Fruit fly (Drosophila melanogaster): ENCODE data around the gene CG6729.

CG6729 gene

DNA sequence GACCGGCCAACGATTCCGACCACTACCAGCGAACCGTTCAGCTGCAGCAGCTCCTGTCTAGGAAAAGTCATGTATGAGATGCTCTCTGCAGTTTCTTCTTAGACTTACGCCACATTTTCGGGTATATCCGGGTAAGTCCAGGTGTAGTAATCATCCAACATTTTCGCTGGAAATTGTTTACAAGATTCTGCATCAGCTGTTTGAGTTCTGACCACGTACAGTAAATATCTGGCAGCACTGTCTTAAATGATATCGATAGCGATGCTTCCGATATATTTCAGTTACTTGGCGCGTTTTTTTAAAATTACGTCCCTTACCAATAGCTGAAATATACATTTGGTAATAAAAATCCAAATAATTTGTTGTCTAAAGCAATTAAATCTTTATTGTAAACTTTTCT is at the start of gene CG6729:
TSS of gene CG6729 (minus strand) at position 222 of the 400 bp plus-strand sequence.
- TF ChIP-seq D1 (tag; optimal IDR thresholded peaks at IDR 0.05) (no peak), CG9948 (tag; optimal IDR thresholded peaks at IDR 0.05) (no peak)

DNA sequence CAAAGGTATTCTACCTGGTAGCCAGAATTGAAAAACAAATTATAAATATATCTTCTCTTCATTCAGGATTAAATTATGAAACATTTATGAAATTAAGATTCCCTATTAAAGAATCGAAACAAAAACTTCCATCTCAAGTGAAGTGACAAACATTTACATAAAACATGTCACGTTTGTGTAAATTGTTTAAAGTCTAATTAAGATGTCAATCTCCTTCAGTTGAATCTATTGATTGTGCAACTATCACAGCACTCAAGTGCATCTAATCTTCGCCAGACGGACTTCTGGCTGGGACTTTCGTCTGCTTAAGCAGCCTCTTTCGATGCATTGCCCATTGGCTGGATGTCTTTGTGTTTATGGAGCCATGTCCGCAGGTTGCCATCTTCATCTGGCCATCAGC is 48.3 kb upstream of the CG6729 start:
- TF ChIP-seq CG15710 (tag; optimal IDR thresholded peaks at IDR 0.05) (no peak), fd96Ca (GFP tag; IDR thresholded peaks at IDR 0.05) (no peak), CG14655 (GFP tag; optimal IDR thresholded peaks at IDR 0.05) (peak; percentile 53), CG9948 (tag; optimal IDR thresholded peaks at IDR 0.05) (peak; percentile 46), CG12605 (GFP tag; IDR thresholded peaks at IDR 0.05) (no peak), CG32121 (GFP tag; IDR thresholded peaks at IDR 0.05) (no peak)

dm6 chr2L:10791343-10791742 is 47.6 kb upstream of the CG6729 start:
- TF ChIP-seq CG8159 (tag; optimal IDR thresholded peaks at IDR 0.05) (peak; percentile 44), D1 (tag; optimal IDR thresholded peaks at IDR 0.05) (no peak), CG13204 (GFP tag; optimal IDR thresholded peaks at IDR 0.05) (no peak), CG10348 (GFP tag; IDR thresholded peaks at IDR 0.05) (no peak), CG34367 (tag; optimal IDR thresholded peaks at IDR 0.05) (peak; percentile 18), CG32121 (GFP tag; IDR thresholded peaks at IDR 0.05) (no peak), fd96Ca (GFP tag; IDR thresholded peaks at IDR 0.05) (peak; percentile 57; the same call in 1 of the 3 replicates), CG4496 (GFP tag; IDR thresholded peaks at IDR 0.05) (no peak; the same call in 2 of the 3 replicates), CG9948 (tag; optimal IDR thresholded peaks at IDR 0.05) (peak; percentile 58), EcR (GFP tag; optimal IDR thresholded peaks at IDR 0.05) (peak; percentile 11), Pif1A (GFP tag; optimal IDR thresholded peaks at IDR 0.05) (peak; percentile 71), CG15710 (tag; optimal IDR thresholded peaks at IDR 0.05) (peak; percentile 49), gl (tag; optimal IDR thresholded peaks at IDR 0.05) (peak; percentile 29), rn (GFP tag; IDR thresholded peaks at IDR 0.05) (no peak), Snoo (tag; optimal IDR thresholded peaks at IDR 0.05) (peak; percentile 76), CG14655 (GFP tag; optimal IDR thresholded peaks at IDR 0.05) (peak; percentile 66), CG17806 (tag; optimal IDR thresholded peaks at IDR 0.05) (peak; percentile 66), Pif1B (GFP tag; optimal IDR thresholded peaks at IDR 0.05) (peak; percentile 57), Ets98B (GFP tag; IDR thresholded peaks at IDR 0.05) (no peak), CG12605 (GFP tag; IDR thresholded peaks at IDR 0.05) (no peak; the same call in 1 of the 2 replicates), CG8301 (tag; optimal IDR thresholded peaks at IDR 0.05) (peak; percentile 38)

DNA sequence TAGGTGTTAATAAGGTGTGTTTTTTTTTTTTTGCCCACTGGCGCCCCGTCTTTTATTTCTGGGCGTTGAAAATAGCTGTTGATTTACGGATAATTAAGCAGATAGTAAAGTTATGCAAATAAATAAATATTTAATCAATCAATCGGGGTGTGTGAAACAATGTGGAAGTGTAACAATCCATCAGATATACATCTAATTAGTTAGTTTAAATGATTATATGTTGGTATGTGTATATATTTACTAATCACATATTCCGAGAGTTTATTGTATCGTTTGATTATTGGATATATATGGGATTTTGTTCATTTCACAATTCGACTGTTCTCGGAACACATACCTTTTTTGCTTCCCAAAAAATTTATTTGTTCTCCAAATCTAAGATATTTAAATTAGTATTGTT is 46.2 kb upstream of the CG6729 start, which contains the start of gene CG31870:
TSS of gene CG31870 (plus strand) at position 301 of the 400 bp plus-strand sequence.
- TF ChIP-seq CG34367 (tag; optimal IDR thresholded peaks at IDR 0.05) (no peak), EcR (GFP tag; optimal IDR thresholded peaks at IDR 0.05) (no peak), Pif1B (GFP tag; optimal IDR thresholded peaks at IDR 0.05) (no peak), CG32121 (GFP tag; IDR thresholded peaks at IDR 0.05) (no peak), rn (GFP tag; IDR thresholded peaks at IDR 0.05) (no peak), CG8301 (tag; optimal IDR thresholded peaks at IDR 0.05) (no peak), Snoo (tag; optimal IDR thresholded peaks at IDR 0.05) (no peak), CG4496 (GFP tag; IDR thresholded peaks at IDR 0.05) (no peak)

DNA sequence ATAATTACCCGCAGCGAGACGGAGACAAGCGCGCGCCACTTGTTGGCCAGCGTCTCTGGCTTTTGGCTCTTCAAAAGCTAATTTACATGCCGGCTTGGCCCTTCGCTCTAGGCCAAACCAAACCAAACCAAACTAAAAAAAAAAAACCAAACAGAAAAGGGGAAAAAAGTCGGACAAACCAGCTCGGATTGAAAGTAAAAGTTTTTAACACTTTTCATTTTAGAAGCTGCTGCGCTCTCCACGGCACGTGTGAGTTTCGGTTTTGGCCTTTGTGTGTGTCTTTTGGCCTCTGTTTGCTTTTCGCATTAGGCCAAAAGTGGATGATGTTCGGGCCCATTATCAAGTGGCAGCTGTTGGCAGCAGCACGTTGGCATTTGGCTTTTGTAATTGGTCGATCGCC is 37.5 kb upstream of the CG6729 start:
- no peak for TF ChIP-seq Pif1B (GFP tag; optimal IDR thresholded peaks at IDR 0.05)
- no peak for TF ChIP-seq Pif1A (GFP tag; optimal IDR thresholded peaks at IDR 0.05)
- no peak for TF ChIP-seq CG32121 (GFP tag; IDR thresholded peaks at IDR 0.05)
- no peak for TF ChIP-seq CG10348 (GFP tag; IDR thresholded peaks at IDR 0.05)
- no peak for TF ChIP-seq CG4496 (GFP tag; IDR thresholded peaks at IDR 0.05)
- TF ChIP-seq Snoo (tag; optimal IDR thresholded peaks at IDR 0.05) = no peak
- TF ChIP-seq Ets98B (GFP tag; IDR thresholded peaks at IDR 0.05) = no peak
- TF ChIP-seq CG12605 (GFP tag; IDR thresholded peaks at IDR 0.05) = no peak
- no peak for TF ChIP-seq CG8301 (tag; optimal IDR thresholded peaks at IDR 0.05)
- TF ChIP-seq gl (tag; optimal IDR thresholded peaks at IDR 0.05) = no peak

- TF ChIP-seq CG4496 (GFP tag; IDR thresholded peaks at IDR 0.05) = peak; percentile 33; the same call in 1 of the 3 replicates
- TF ChIP-seq Pif1B (GFP tag; optimal IDR thresholded peaks at IDR 0.05) = no peak
- no peak for TF ChIP-seq CG8159 (tag; optimal IDR thresholded peaks at IDR 0.05)
- no peak for TF ChIP-seq EcR (GFP tag; optimal IDR thresholded peaks at IDR 0.05)
- TF ChIP-seq CG12605 (GFP tag; IDR thresholded peaks at IDR 0.05) = peak; percentile 42; the same call in 1 of the 2 replicates
- TF ChIP-seq CG14655 (GFP tag; optimal IDR thresholded peaks at IDR 0.05) = no peak
- TF ChIP-seq CG10348 (GFP tag; IDR thresholded peaks at IDR 0.05) = no peak
- TF ChIP-seq CG34367 (tag; optimal IDR thresholded peaks at IDR 0.05) = no peak
These were observed 30.3 kb upstream of the CG6729 start for dm6 chr2L:10774041-10774440.

DNA sequence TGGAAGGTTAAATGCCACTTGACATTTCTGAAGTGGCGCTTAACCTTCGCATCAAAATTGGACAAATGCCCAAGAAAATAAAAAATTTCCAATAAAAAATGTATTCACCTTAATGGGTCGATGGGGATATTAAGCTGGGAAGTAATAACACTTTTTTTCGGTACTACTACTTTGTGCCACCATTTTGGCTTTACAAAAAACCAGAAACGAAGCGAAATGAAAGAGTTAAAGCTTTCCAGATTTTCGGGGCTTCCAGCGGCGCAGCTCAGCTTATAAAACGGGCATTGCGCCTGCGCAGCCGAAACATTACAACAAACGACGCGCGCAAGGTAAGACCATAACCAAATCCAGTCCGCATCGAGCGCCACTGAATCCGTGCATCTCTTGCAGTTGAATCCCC is 26.8 kb upstream of the CG6729 start, which contains the start of gene CG17127:
TSS of gene CG17127 (plus strand) at position 301 of the 400 bp plus-strand sequence.
- TF ChIP-seq Snoo (tag; optimal IDR thresholded peaks at IDR 0.05) (no peak), CG15710 (tag; optimal IDR thresholded peaks at IDR 0.05) (no peak), D1 (tag; optimal IDR thresholded peaks at IDR 0.05) (no peak)
